Worm (Caenorhabditis elegans) whole organism, young adult: ENCODE results near the gene T01G6.1.

Source experiments
- F22D6.2 ChIP-seq: sonication (generic microtip); optimal IDR thresholded peaks from 2 replicates; lab custom pipeline; 2016; ENCODE audit warnings: mild to moderate bottlenecking, missing genetic modification characterization, missing compliant biosample characterization
- F39B2.1 ChIP-seq: fragments of 200-800 bp; sonication (Bioruptor generic); IDR thresholded peaks from 2 replicates; pipeline ENCODE4 v1.3.6; 2022; ENCODE audit warnings: missing genetic modification reagents, missing genetic modification characterization, missing compliant biosample characterization
- F49E8.2 ChIP-seq: sonication (generic microtip); optimal IDR thresholded peaks from 3 replicates; lab custom pipeline; 2017; ENCODE audit warnings: missing genetic modification characterization, mild to moderate bottlenecking, missing compliant biosample characterization, antibody characterized with exemption, moderate library complexity; ENCODE audit not compliant: insufficient read depth
- F57C9.4 ChIP-seq: sonication (generic microtip); optimal IDR thresholded peaks from 2 replicates; lab custom pipeline; 2017; ENCODE audit warnings: mild to moderate bottlenecking, missing genetic modification characterization, missing compliant biosample characterization
- ZK185.1 ChIP-seq: sonication (generic microtip); optimal IDR thresholded peaks from 2 replicates; lab custom pipeline; 2016; ENCODE audit warnings: mild to moderate bottlenecking, missing genetic modification characterization, missing compliant biosample characterization; ENCODE audit not compliant: poor library complexity, severe bottlenecking
- ama-1 ChIP-seq, 3 experiments: fragments of 150-350 bp in 1 of 3; sonication (generic microtip) in 2 of 3; optimal IDR thresholded peaks; 2 replicates each; lab custom pipeline; 2014 to 2018; ENCODE audit warnings: missing biosample characterization in 2 of 3, missing genetic modification characterization in 2 of 3, missing genetic modification reagents in 2 of 3
- aptf-2 ChIP-seq: fragments of 200-800 bp; sonication (Bioruptor generic); conservative IDR thresholded peaks from 2 replicates; pipeline ENCODE4 v1.3.6; 2022; ENCODE audit warnings: missing genetic modification reagents, missing genetic modification characterization, missing compliant biosample characterization
- atf-7 ChIP-seq: sonication (generic microtip); optimal IDR thresholded peaks from 2 replicates; lab custom pipeline; 2017; ENCODE audit warnings: mild to moderate bottlenecking, missing genetic modification characterization, missing compliant biosample characterization
- attf-3 ChIP-seq: fragments of 200-800 bp; sonication (Bioruptor generic); conservative IDR thresholded peaks from 2 replicates; pipeline ENCODE4 v1.3.6; 2022; ENCODE audit warnings: missing genetic modification reagents, missing genetic modification characterization, missing compliant biosample characterization
- attf-5 ChIP-seq: fragments of 200-800 bp; sonication (Bioruptor generic); optimal IDR thresholded peaks from 2 replicates; lab custom pipeline; 2018; ENCODE audit warnings: mild to moderate bottlenecking, missing genetic modification characterization, missing compliant biosample characterization
- ceh-40 ChIP-seq: fragments of 200-800 bp; sonication (Bioruptor generic); IDR thresholded peaks from 2 replicates; pipeline ENCODE4 v1.3.6; 2022; ENCODE audit warnings: missing genetic modification characterization, missing compliant biosample characterization
- dox-1 ChIP-seq: fragments of 200-800 bp; sonication (Bioruptor generic); IDR thresholded peaks from 2 replicates; pipeline ENCODE4 v1.3.6; 2022; ENCODE audit warnings: missing genetic modification reagents, missing genetic modification characterization, missing compliant biosample characterization
- gei-17 ChIP-seq: fragments of 200-800 bp; sonication (Bioruptor generic); optimal IDR thresholded peaks from 2 replicates; lab custom pipeline; 2018; ENCODE audit warnings: mild to moderate bottlenecking, missing genetic modification characterization, missing compliant biosample characterization
- hlh-12 ChIP-seq: sonication (generic microtip); optimal IDR thresholded peaks from 2 replicates; lab custom pipeline; 2016; ENCODE audit warnings: missing genetic modification characterization, missing compliant biosample characterization
- hmg-1.2 ChIP-seq: fragments of 200-800 bp; sonication (Bioruptor generic); IDR thresholded peaks from 2 replicates; pipeline ENCODE4 v1.3.6; 2022; ENCODE audit warnings: missing genetic modification reagents, missing genetic modification characterization, missing compliant biosample characterization
- lag-1 ChIP-seq: fragments of 200-800 bp; sonication (Bioruptor generic); IDR thresholded peaks from 2 replicates; pipeline ENCODE4 v1.3.6; 2022; ENCODE audit warnings: missing genetic modification reagents, missing genetic modification characterization, missing compliant biosample characterization
- lin-26 ChIP-seq: fragments of 200-800 bp; sonication (Bioruptor generic); IDR thresholded peaks from 2 replicates; pipeline ENCODE4 v1.3.6; 2022; ENCODE audit warnings: missing genetic modification reagents, missing genetic modification characterization, missing compliant biosample characterization
- lin-40 ChIP-seq: sonication (generic microtip); optimal IDR thresholded peaks from 2 replicates; lab custom pipeline; 2016; ENCODE audit warnings: missing genetic modification characterization, mild to moderate bottlenecking, missing compliant biosample characterization, missing genotype, missing genetic modification reagents
- lsy-27 ChIP-seq: sonication (generic microtip); optimal IDR thresholded peaks from 2 replicates; lab custom pipeline; 2017; ENCODE audit warnings: missing genetic modification characterization, mild to moderate bottlenecking, missing compliant biosample characterization, antibody characterized with exemption, missing genotype, borderline replicate concordance; ENCODE audit not compliant: insufficient read depth
- madf-3 ChIP-seq: fragments of 200-800 bp; sonication (Bioruptor generic); IDR thresholded peaks from 2 replicates; pipeline ENCODE4 v1.3.6; 2022; ENCODE audit warnings: missing genetic modification reagents, missing genetic modification characterization, missing compliant biosample characterization
- mes-4 ChIP-seq: sonication (generic microtip); optimal IDR thresholded peaks from 2 replicates; lab custom pipeline; 2016; ENCODE audit warnings: missing genotype, missing genetic modification characterization, missing compliant biosample characterization
- mxl-1 ChIP-seq: sonication (generic microtip); optimal IDR thresholded peaks from 2 replicates; lab custom pipeline; 2016; ENCODE audit warnings: missing genetic modification characterization, missing compliant biosample characterization
- nhr-120 ChIP-seq: fragments of 200-800 bp; sonication (Bioruptor generic); IDR thresholded peaks from 2 replicates; pipeline ENCODE4 v1.3.6; 2022; ENCODE audit warnings: missing genetic modification characterization, missing compliant biosample characterization
- nhr-80 ChIP-seq: sonication (generic microtip); optimal IDR thresholded peaks from 2 replicates; lab custom pipeline; 2016; ENCODE audit warnings: missing genetic modification characterization, missing compliant biosample characterization
- pha-4 ChIP-seq: fragments of 150-350 bp; sonication (generic microtip); optimal IDR thresholded peaks from 2 replicates; lab custom pipeline; 2014; ENCODE audit warnings: missing biosample characterization, missing genetic modification reagents, missing genetic modification characterization
- repo-1 ChIP-seq: sonication (generic microtip); optimal IDR thresholded peaks from 2 replicates; lab custom pipeline; 2017; ENCODE audit warnings: mild to moderate bottlenecking, missing genetic modification characterization, missing compliant biosample characterization
- snpc-1.3 ChIP-seq: sonication (generic microtip); optimal IDR thresholded peaks from 2 replicates; lab custom pipeline; 2017; ENCODE audit warnings: missing genetic modification characterization, mild to moderate bottlenecking, missing compliant biosample characterization, antibody characterized with exemption, moderate library complexity, missing genotype, missing genetic modification reagents; ENCODE audit not compliant: insufficient read depth
- snpc-4 ChIP-seq, 5 experiments: fragments of 150-350 bp in 1 of 5; sonication (generic microtip) in 4 of 5; optimal IDR thresholded peaks; 2 replicates each; lab custom pipeline; 2014 to 2018; ENCODE audit warnings: missing genetic modification characterization in 5 of 5, missing biosample characterization in 3 of 5, antibody characterized with exemption in 2 of 5, mild to moderate bottlenecking in 2 of 5, missing compliant biosample characterization in 2 of 5, missing genotype in 2 of 5, moderate library complexity in 2 of 5, missing genetic modification reagents in 1 of 5
- tbp1 ChIP-seq: fragments of 200-800 bp; sonication (Bioruptor generic); optimal IDR thresholded peaks from 2 replicates; lab custom pipeline; 2018; ENCODE audit warnings: mild to moderate bottlenecking, missing genetic modification characterization, missing compliant biosample characterization
- xnd-1 ChIP-seq: sonication (generic microtip); optimal IDR thresholded peaks from 2 replicates; lab custom pipeline; 2016; ENCODE audit warnings: missing genotype, missing genetic modification reagents, missing genetic modification characterization, missing compliant biosample characterization
- ztf-18 ChIP-seq: sonication (generic microtip); optimal IDR thresholded peaks from 2 replicates; lab custom pipeline; 2016; ENCODE audit warnings: missing genotype, mild to moderate bottlenecking, missing genetic modification characterization, missing compliant biosample characterization
- ztf-25 ChIP-seq: fragments of 200-800 bp; sonication (Bioruptor generic); IDR thresholded peaks from 2 replicates; pipeline ENCODE4 v1.3.6; 2022; ENCODE audit warnings: missing genetic modification reagents, missing genetic modification characterization, missing compliant biosample characterization
- ztf-26 ChIP-seq: sonication (generic microtip); optimal IDR thresholded peaks from 2 replicates; lab custom pipeline; 2017; ENCODE audit warnings: missing genetic modification characterization, missing compliant biosample characterization

Gene T01G6.1

ce11 chrV:527602-528001 is 30.1 kb downstream of the T01G6.1 start, which contains the start of gene srw-108:
Gene srw-108, plus strand, starts transcription at chrV:527902.
- TF ChIP-seq ztf-18 (tag; lab: Kevin White, UChicago) (no peak), repo-1 (tag; lab: Kevin White, UChicago) (no peak), F49E8.2 (no peak), attf-3 (GFP tag; lab: Robert Waterston, UW) (no peak), hlh-12 (no peak), nhr-120 (GFP tag; lab: Robert Waterston, UW) (no peak), snpc-1.3 (tag; lab: Kevin White, UChicago) (no peak), xnd-1 (tag; lab: Kevin White, UChicago) (no peak), mxl-1 (tag; lab: Kevin White, UChicago) (no peak), F22D6.2 (no peak), lsy-27 (tag; lab: Kevin White, UChicago) (no peak), F57C9.4 (tag; lab: Kevin White, UChicago) (no peak), mes-4 (no peak), snpc-4 (GFP tag; optimal IDR thresholded peaks at IDR 0.05; lab: Kevin White, UChicago) (no peak), snpc-4 (tag; optimal IDR thresholded peaks at IDR 0.05; lab: Kevin White, UChicago) (no peak), ceh-40 (GFP tag; lab: Robert Waterston, UW) (no peak), aptf-2 (GFP tag; lab: Robert Waterston, UW) (no peak), gei-17 (GFP tag; lab: Kevin White, UChicago) (no peak), madf-3 (GFP tag; lab: Robert Waterston, UW) (no peak), ztf-26 (tag; lab: Kevin White, UChicago) (no peak), attf-5 (GFP tag; lab: Kevin White, UChicago) (no peak)
- TF ChIP-seq, all 124 proteins: peak for 0

- TF ChIP-seq pha-4 (tag; lab: Kevin White, UChicago) (peak; percentile 87), atf-7 (peak; percentile 36), ztf-18 (tag; lab: Kevin White, UChicago) (no peak), lin-40 (no peak), nhr-80 (tag; lab: Kevin White, UChicago) (peak; percentile 79), lin-26 (GFP tag; lab: Robert Waterston, UW) (no peak), hmg-1.2 (peak; percentile 37; the same call in 1 of the 2 replicates), ceh-40 (GFP tag; lab: Robert Waterston, UW) (0 out of 2 replicates have a peak, but pooled peaks have one; percentile 14), tbp1 (GFP tag; lab: Kevin White, UChicago) (peak; percentile 1), dox-1 (GFP tag; lab: Robert Waterston, UW) (0 out of 2 replicates have a peak, but pooled peaks have one; percentile 16), snpc-4 (GFP tag; optimal IDR thresholded peaks at IDR 0.05; lab: Kevin White, UChicago) (no peak), snpc-4 (tag; optimal IDR thresholded peaks at IDR 0.05; lab: Kevin White, UChicago) (peak in 1 of 4 experiments; percentile 6), attf-5 (GFP tag; lab: Kevin White, UChicago) (peak; percentile 59), ZK185.1 (tag; lab: Kevin White, UChicago) (peak; percentile 15)
- TF ChIP-seq, all 124 proteins: peak for 10
Measured at ce11 chrV:532046-532445, 34.5 kb downstream of the T01G6.1 start, which contains the start of gene nhr-58. Gene nhr-58, plus strand, starts transcription at chrV:532259.

ce11 chrV:534176-534575 is 36.7 kb downstream of the T01G6.1 start, which contains the start of gene nhr-132:
Gene nhr-132, plus strand, starts transcription at chrV:534446.
- peak; percentile 66; the same call in 1 of the 2 replicates for TF ChIP-seq hmg-1.2
- TF ChIP-seq lag-1: no peak
- TF ChIP-seq ama-1 (optimal IDR thresholded peaks at IDR 0.05; lab: Kevin White, UChicago): no peak
- TF ChIP-seq ama-1 (GFP tag; optimal IDR thresholded peaks at IDR 0.05; lab: Kevin White, UChicago): no peak
- peak; percentile 47 for TF ChIP-seq nhr-80 (tag; lab: Kevin White, UChicago)
- TF ChIP-seq ztf-25 (GFP tag; lab: Robert Waterston, UW): no peak
- peak; percentile 30 for TF ChIP-seq attf-5 (GFP tag; lab: Kevin White, UChicago)
- no peak for TF ChIP-seq F39B2.1
